Fruit fly (Drosophila melanogaster): ENCODE results near the gene ttk.
A peak's percentile ranks its signal among the peaks of the same experiment; 100 is the strongest.

The ttk gene

DNA sequence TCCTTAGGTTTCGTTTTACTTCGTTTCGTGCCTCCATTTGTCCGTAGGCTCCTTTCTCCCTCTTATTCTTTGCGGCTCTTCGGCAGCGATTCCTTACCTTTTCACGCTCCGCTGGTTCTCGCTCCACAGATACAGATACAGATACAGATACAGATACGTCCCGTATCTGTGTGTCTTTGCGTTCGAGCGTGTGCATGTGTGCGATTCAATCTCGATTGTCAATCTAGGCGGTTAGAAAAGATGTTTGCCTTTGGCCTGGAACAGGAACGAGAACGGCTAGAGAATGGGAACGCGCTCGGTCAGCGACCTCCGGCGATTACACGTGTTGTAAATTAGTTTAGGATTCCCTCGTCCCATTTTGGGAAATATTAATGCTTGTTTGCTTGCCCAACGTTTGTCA lies 23.2 kb upstream of the ttk start (continued):
- TF ChIP-seq grn (GFP tag; optimal IDR thresholded peaks at IDR 0.05) = peak; percentile 93
- peak; percentile 30 for TF ChIP-seq CG8281 (tag; optimal IDR thresholded peaks at IDR 0.05)
- TF ChIP-seq trem (tag; optimal IDR thresholded peaks at IDR 0.05) = no peak
- TF ChIP-seq D (optimal IDR thresholded peaks at IDR 0.05) = peak; percentile 24
- TF ChIP-seq D (GFP tag; optimal IDR thresholded peaks at IDR 0.05) = no peak
- TF ChIP-seq dmrt11E (tag; optimal IDR thresholded peaks at IDR 0.05) = peak; percentile 11
- no peak for TF ChIP-seq CG7963 (GFP tag; IDR thresholded peaks at IDR 0.05; ENCODE audit: partially characterized antibody)
- no peak for TF ChIP-seq ab (GFP tag; optimal IDR thresholded peaks at IDR 0.05)
- TF ChIP-seq cg (GFP tag; optimal IDR thresholded peaks at IDR 0.05) = peak; percentile 86
- TF ChIP-seq Deaf1 (tag; optimal IDR thresholded peaks at IDR 0.05) = peak; percentile 8
- TF ChIP-seq CG17359 (tag; optimal IDR thresholded peaks at IDR 0.05) = no peak
- no peak for TF ChIP-seq CG17186 (GFP tag; optimal IDR thresholded peaks at IDR 0.05)
- no peak for TF ChIP-seq CG13624 (GFP tag; optimal IDR thresholded peaks at IDR 0.05)
- no peak for TF ChIP-seq CG4404 (GFP tag; IDR thresholded peaks at IDR 0.05)

DNA sequence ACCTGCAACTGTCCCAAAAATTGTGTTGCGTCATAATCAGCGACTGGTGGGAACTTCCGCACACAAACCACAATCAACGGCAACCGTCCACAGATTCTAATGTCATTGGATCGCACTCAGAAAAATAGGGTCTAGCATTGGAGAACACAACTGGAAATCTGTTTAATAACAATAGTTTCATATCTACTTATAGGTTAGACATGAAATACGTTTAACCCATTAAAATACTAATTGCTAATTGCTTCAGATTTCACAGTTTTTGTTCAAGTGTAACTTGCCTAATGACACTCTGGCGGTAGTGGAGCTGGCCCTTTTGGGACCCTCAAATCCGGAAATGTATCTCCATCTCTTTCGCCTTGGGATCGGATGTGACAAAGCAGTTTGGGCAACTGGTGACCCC lies 17.0 kb upstream of the ttk start:
- TF ChIP-seq CG18764 (GFP tag; optimal IDR thresholded peaks at IDR 0.05) = no peak
- TF ChIP-seq fd102C (GFP tag; optimal IDR thresholded peaks at IDR 0.05) = no peak
- TF ChIP-seq CG16815 (GFP tag; optimal IDR thresholded peaks at IDR 0.05) = peak; percentile 31
- no peak for TF ChIP-seq Dbx (GFP tag; IDR thresholded peaks at IDR 0.05)
- no peak for TF ChIP-seq gsb-n (tag; optimal IDR thresholded peaks at IDR 0.05)
- TF ChIP-seq ato (GFP tag; IDR thresholded peaks at IDR 0.05; ENCODE audit: partially characterized antibody) = no peak
- TF ChIP-seq CG4360 (GFP tag; IDR thresholded peaks at IDR 0.05) = no peak
- no peak for TF ChIP-seq bowl (GFP tag; IDR thresholded peaks at IDR 0.05)
- no peak for TF ChIP-seq CG6272 (GFP tag; IDR thresholded peaks at IDR 0.05)
- peak in 1 of 2 experiments; percentile 69 for TF ChIP-seq bsh (GFP tag; optimal IDR thresholded peaks at IDR 0.05)
- peak; percentile 28 for TF ChIP-seq Antp (GFP tag; optimal IDR thresholded peaks at IDR 0.05)
- TF ChIP-seq CrebB (tag; optimal IDR thresholded peaks at IDR 0.05) = no peak
- no peak for TF ChIP-seq CG7271 (tag; optimal IDR thresholded peaks at IDR 0.05)
- TF ChIP-seq Dip2 (GFP tag; IDR thresholded peaks at IDR 0.05) = no peak
- TF ChIP-seq CG11723 (GFP tag; optimal IDR thresholded peaks at IDR 0.05) = no peak
- TF ChIP-seq CG1233 (GFP tag; optimal IDR thresholded peaks at IDR 0.05) = no peak
- TF ChIP-seq CG5245 (GFP tag; optimal IDR thresholded peaks at IDR 0.05) = no peak
- no peak for TF ChIP-seq fd96Cb (tag; optimal IDR thresholded peaks at IDR 0.05)
- TF ChIP-seq CG14014 (GFP tag; IDR thresholded peaks at IDR 0.05) = no peak
- TF ChIP-seq CG14441 (GFP tag; IDR thresholded peaks at IDR 0.05) = no peak
- no peak for TF ChIP-seq CG9215 (GFP tag; IDR thresholded peaks at IDR 0.05)
- TF ChIP-seq Sox100B (GFP tag; optimal IDR thresholded peaks at IDR 0.05) = no peak
- no peak for TF ChIP-seq CG2889 (GFP tag; IDR thresholded peaks at IDR 0.05)
- TF ChIP-seq NfI (GFP tag; optimal IDR thresholded peaks at IDR 0.05) = no peak
- TF ChIP-seq kay (GFP tag; optimal IDR thresholded peaks at IDR 0.05) = no peak
- TF ChIP-seq Sry-δ (GFP tag; optimal IDR thresholded peaks at IDR 0.05) = no peak
- TF ChIP-seq CG10565 (GFP tag; optimal IDR thresholded peaks at IDR 0.05) = no peak
- TF ChIP-seq CG30020 (tag; optimal IDR thresholded peaks at IDR 0.05) = no peak
- peak in 1 of 3 experiments; percentile 54 for TF ChIP-seq lola (GFP tag; optimal IDR thresholded peaks at IDR 0.05)
- TF ChIP-seq CG16779 (GFP tag; IDR thresholded peaks at IDR 0.05) = no peak
- no peak for TF ChIP-seq crp (GFP tag; optimal IDR thresholded peaks at IDR 0.05)
- TF ChIP-seq Ptx1 (GFP tag; IDR thresholded peaks at IDR 0.05) = no peak
- TF ChIP-seq jing (GFP tag; optimal IDR thresholded peaks at IDR 0.05) = no peak
- no peak for TF ChIP-seq CG6791 (GFP tag; IDR thresholded peaks at IDR 0.05; ENCODE audit: partially characterized antibody)
- no peak for TF ChIP-seq CG32772 (GFP tag; IDR thresholded peaks at IDR 0.05)
- no peak for TF ChIP-seq CG7372 (GFP tag; IDR thresholded peaks at IDR 0.05)
- TF ChIP-seq vfl (GFP tag; optimal IDR thresholded peaks at IDR 0.05) = no peak

Measured in whole organism, embryonic.